Fruit fly (Drosophila melanogaster) whole organism, adult: Measurements from ENCODE around the gene bdl.

ENCODE experiments used
- CG11617 ChIP-seq: fragments of 200-800 bp; sonication (Bioruptor generic); optimal IDR thresholded peaks from 2 replicates; lab custom pipeline; 2017; ENCODE audit warnings: mild to moderate bottlenecking, missing biosample characterization, missing genetic modification reagents, missing genetic modification characterization
- CG1620 ChIP-seq: fragments of 200-800 bp; sonication (Bioruptor generic); optimal IDR thresholded peaks from 2 replicates; lab custom pipeline; 2016; ENCODE audit warnings: missing biosample characterization, missing genetic modification characterization
- CG7045 ChIP-seq: fragments of 200-800 bp; sonication (Bioruptor generic); optimal IDR thresholded peaks from 2 replicates; lab custom pipeline; 2017; ENCODE audit warnings: missing biosample characterization, mild to moderate bottlenecking, missing genetic modification characterization
- cnc ChIP-seq, 2 experiments: fragments of >200 bp; optimal IDR thresholded peaks; 2 replicates each; lab custom pipeline; 2017
- kay ChIP-seq: fragments of 200-800 bp; sonication (Bioruptor generic); peaks from one replicate; lab custom pipeline; 2016; ENCODE audit warnings: missing biosample characterization, missing genetic modification characterization, borderline replicate concordance
- tj ChIP-seq: fragments of 200-800 bp; sonication (Bioruptor generic); optimal IDR thresholded peaks from 3 replicates; lab custom pipeline; 2017; ENCODE audit warnings: missing biosample characterization, mild to moderate bottlenecking, missing genetic modification characterization, moderate library complexity

dm6 chr2L:4281810-4282209 is 42.5 kb upstream of the bdl start:
- no peak for TF ChIP-seq tj (GFP tag; lab: Kevin White, UChicago)
- no peak for TF ChIP-seq CG7045 (GFP tag; lab: Kevin White, UChicago)
- TF ChIP-seq CG1620 = no peak
- TF ChIP-seq cnc (optimal IDR thresholded peaks at IDR 0.05; lab: Kevin White, UChicago) = no peak
- TF ChIP-seq kay = no peak
- no peak for TF ChIP-seq CG11617 (GFP tag; lab: Kevin White, UChicago)
